Fruit fly (Drosophila melanogaster): ENCODE data around the gene CG32473.

Gene CG32473

DNA sequence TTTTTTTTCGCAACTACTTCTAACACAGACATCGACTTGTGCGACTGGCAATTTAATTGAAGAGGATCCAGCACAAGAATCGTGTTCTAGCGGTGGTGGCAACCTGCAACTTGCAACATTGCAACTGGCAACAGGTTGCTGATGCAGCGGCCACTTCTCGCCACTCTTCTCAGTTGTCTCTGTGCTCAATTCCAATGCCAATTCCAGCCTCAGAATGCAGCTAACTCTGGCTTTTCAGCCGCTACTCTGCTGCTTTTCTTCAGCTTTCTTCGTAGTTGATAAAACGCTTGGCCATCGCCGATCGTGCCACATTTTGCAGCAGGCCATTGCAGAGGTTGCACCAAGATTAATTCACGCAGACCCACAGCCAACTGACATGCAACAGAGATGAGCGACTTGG is 12.1 kb upstream of the CG32473 start, which contains the start of gene Osi22:
Osi22 (plus strand) TSS at position 301 of the 400 bp plus-strand sequence.
- TF ChIP-seq CTCF (optimal IDR thresholded peaks at IDR 0.05) (no peak), CG8478 (optimal IDR thresholded peaks at IDR 0.05) (no peak)

DNA sequence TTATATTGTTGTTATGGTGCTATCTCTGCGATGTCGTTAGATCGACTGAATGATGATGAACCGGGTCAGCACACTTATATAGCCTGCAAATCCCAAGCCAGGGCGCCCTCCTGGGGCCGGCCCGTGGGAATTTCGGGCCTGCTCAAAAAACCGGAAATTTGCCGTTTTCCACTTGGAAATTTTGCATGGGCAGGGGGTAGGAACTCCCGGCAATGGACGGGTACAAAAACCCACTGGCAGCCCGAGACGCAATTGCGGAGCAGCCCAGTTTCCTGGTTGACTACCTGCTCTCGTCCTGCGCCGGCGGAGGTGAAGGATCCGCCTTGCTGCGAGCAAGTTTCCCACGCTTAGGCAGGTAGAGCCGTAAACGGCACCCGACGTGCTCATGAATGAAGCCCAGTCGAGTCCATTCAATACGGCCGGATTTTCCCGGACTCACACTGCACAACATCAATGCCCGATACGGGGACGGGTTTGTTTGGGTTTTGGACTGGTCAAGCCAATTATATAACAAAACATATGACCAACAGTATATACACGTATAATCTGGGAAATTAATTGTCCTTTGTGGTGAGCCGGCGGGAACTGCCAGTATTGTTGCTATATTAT is 9.2 kb upstream of the CG32473 start, which contains the start of gene wntD:
wntD (minus strand) TSS at position 51 of the 609 bp plus-strand sequence.
- TF ChIP-seq CTCF (optimal IDR thresholded peaks at IDR 0.05) (no peak), CG8478 (optimal IDR thresholded peaks at IDR 0.05) (no peak)

- no peak for TF ChIP-seq CG8478 (optimal IDR thresholded peaks at IDR 0.05)
- no peak for TF ChIP-seq CTCF (optimal IDR thresholded peaks at IDR 0.05)
These were observed 8.0 kb upstream of the CG32473 start, which contains the start of gene CG8773 for dm6 chr3R:13294461-13294860. CG8773 (plus strand) TSS chr3R:13294748.

dm6 chr3R:13298114-13298818 is 4.2 kb upstream of the CG32473 start, which contains the start of gene CG8774:
CG8774 (plus strand) TSS chr3R:13298768.
- TF ChIP-seq CG8478 (optimal IDR thresholded peaks at IDR 0.05), result no peak
- TF ChIP-seq CTCF (optimal IDR thresholded peaks at IDR 0.05), result no peak

dm6 chr3R:13303126-13303525 is 678 bp downstream of the CG32473 start, which contains the start of gene CG43208:
CG43208 (plus strand) TSS chr3R:13303426.
- TF ChIP-seq CTCF (optimal IDR thresholded peaks at IDR 0.05) (no peak), CG8478 (optimal IDR thresholded peaks at IDR 0.05) (no peak)

DNA sequence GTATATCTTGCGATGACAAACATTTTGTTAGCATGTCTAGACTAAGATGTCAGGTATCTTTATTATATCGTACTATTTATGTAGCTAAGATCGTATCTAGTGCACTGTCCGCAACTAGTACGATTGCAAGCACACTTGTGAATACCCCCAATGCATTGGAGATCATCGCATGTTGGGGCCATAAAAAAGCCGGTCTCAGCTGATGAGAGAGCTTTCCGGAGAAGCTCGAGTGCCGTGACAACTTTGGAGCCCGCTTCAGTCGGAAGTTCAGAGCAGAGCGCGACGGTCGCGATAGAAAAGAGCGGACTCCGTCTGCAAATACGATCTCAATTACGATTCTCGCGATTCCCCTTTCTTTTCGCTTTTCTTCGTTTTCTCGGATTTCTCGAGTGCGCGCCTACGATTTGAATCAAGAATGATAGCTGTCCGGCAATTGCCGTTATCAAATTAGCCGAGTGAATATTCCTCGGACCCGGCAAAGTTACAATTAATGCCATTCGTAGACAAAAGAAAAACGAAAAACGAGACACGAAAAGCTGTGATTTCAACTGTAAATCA is 2.1 kb downstream of the CG32473 start:
- TF ChIP-seq CG8478 (optimal IDR thresholded peaks at IDR 0.05) (no peak), CTCF (optimal IDR thresholded peaks at IDR 0.05) (no peak)

DNA sequence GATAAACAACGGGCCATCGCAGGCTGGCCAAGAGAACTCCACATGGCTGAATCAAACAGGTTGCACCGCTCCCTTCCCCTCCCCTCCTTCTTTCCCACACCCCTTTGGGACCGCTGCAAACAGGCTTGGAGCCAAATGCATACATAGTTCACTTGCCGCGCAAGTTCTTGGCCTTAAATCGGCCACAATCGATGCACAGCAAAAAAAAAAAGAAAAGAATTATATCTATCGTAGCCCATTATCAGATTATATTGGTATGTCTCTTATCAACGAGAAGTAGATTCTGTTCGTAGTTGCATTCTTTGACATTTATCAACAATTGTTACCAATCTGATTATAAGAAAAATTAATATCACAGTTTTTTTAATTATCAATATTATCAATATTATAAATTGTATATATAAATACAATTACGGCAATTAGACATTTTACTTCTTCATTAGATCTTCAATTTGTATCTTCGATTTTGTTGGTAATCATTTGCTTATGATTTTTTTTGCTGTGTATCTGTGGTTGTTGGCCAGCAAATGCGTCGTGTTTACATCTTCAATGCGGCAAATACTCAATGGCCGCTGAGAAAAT is 3.0 kb downstream of the CG32473 start:
- TF ChIP-seq CG8478 (optimal IDR thresholded peaks at IDR 0.05) (no peak), CTCF (optimal IDR thresholded peaks at IDR 0.05) (no peak)

DNA sequence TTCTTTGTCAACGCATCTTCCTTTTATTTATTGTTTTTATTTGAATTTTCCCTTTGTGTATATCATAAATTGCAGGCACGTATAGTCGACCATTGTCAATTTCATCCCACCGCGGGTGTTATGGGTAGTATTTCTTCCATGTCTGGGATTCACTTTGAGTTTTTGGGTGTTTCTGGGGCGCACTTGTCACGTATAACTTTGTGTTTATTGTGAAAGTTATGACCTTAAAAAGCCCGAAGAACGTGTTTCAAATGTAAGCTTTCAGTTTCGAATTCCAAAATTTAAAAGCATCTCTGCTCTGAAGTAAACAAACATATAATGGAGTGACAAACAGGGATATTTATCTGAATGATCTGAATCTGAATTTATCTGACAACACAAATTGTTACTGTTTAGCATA is 4.1 kb downstream of the CG32473 start:
- no peak for TF ChIP-seq CG8478 (optimal IDR thresholded peaks at IDR 0.05)
- no peak for TF ChIP-seq CTCF (optimal IDR thresholded peaks at IDR 0.05)

DNA sequence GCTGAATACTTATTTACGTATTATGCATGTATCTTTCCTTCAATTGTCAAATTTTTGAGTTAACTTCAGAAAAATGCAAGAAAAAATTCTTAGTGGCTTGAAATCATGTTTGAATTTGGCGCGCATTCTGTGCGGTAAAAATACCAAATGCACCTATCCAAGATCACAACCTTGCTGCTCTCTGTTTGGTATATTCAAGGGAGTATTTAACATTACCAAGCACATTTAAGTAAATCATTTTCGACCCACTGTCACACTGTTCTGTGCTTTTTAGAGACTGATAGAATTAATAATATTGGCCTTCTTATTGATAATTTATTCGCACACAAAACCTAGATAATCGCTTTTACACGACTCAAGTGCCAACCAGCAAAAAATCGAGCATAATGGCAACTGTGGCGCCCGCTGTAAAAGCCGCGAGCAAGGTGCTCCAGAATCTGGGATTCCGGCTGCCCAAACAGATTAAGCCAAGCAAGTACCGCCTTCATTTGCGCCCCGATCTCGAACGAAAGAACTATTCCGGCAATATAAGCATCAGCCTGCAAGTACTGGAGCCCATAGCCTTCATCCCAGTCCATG is 6.8 kb downstream of the CG32473 start:
- TF ChIP-seq CTCF (optimal IDR thresholded peaks at IDR 0.05) (no peak), CG8478 (optimal IDR thresholded peaks at IDR 0.05) (no peak)

DNA sequence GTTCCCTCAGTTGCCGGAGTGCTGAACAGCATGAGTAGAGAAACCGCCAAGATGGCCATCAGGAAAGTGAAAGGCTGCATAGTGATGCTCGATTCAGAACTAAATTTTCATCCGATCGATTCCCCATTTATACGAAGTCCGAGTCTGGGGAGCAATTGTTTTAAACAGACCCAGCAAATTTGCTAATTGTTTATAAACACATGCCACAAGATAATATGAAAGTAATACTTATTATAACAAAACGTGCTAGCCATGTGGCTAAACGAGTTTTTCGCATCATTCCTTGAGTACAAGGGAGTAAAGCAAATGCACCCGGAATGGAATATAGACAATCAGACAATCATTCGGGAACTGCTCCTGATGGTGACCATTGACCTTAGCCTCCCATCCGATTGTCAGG is 10.6 kb downstream of the CG32473 start, which contains the start of gene CG44142:
CG44142 (minus strand) TSS at position 101 of the 400 bp plus-strand sequence.
- TF ChIP-seq CG8478 (optimal IDR thresholded peaks at IDR 0.05) (no peak), CTCF (optimal IDR thresholded peaks at IDR 0.05) (no peak)

DNA sequence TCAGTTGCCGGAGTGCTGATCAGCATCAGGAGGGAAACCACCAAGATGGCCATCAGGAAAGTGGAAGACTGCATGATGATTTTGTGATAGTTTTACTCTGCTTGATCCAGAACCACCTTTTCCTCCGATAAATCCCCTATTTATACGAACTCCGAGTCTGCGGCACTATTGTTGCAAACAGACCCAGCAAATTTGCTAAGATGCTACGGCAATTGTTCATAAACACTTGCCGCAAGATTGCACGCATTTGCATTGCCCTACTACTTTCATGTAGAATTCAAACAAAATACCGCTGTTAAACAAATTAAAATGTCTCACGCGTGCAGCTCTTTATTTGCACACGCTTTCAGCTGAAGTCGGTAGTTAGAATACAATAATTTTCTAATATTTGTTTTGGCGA is 16.7 kb downstream of the CG32473 start, which contains the start of gene CG45080:
CG45080 (minus strand) TSS at position 101 of the 400 bp plus-strand sequence.
- TF ChIP-seq CG8478 (optimal IDR thresholded peaks at IDR 0.05) (no peak), CTCF (optimal IDR thresholded peaks at IDR 0.05) (no peak)

DNA sequence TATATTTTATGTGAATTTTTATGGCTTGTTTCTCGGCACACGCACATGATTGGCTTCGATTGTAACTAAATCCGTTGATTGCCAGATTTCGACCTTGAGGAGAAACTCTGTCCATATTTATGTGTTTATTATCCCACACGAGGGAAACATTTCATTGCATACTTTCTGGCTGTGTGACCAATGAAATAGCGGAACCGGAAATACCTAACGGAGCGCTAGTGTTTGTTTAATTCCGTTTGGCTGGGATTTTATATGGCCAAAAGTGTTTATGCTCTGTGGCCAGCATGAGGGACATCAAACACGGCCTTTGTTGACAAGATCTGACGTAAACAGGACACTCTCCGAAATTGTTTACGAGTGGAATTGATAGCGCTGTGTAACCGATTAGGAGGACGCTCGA is 17.4 kb downstream of the CG32473 start:
- TF ChIP-seq CTCF (optimal IDR thresholded peaks at IDR 0.05) (no peak), CG8478 (optimal IDR thresholded peaks at IDR 0.05) (no peak)

DNA sequence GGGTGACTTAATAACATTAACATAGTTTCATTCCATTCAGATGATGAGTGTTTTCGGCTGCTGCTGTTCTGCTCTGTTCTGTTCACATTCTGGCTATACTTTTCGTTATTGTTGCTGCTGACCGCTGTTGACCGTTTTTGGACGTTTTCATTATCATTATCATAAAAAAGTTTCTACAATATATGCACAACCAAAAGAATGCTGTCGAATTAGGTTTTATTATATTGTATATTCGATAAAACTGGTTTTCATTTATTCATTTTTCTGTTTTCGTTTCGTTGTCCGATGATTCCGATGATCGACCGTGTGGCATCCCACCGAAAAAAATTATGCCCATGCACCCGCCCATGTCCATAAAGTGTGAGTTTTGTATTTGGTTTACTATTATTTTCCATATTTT is 30.6 kb downstream of the CG32473 start:
- TF ChIP-seq CG8478 (optimal IDR thresholded peaks at IDR 0.05) (no peak), CTCF (optimal IDR thresholded peaks at IDR 0.05) (no peak)

- no peak for TF ChIP-seq CTCF (optimal IDR thresholded peaks at IDR 0.05)
- no peak for TF ChIP-seq CG8478 (optimal IDR thresholded peaks at IDR 0.05)
These were observed 31.6 kb downstream of the CG32473 start, which contains the start of gene PK2-R2 for dm6 chr3R:13334007-13334406. PK2-R2 (minus strand) TSS chr3R:13334166.

dm6 chr3R:13338030-13338429 is 35.6 kb downstream of the CG32473 start, which contains the start of gene PK2-R1:
PK2-R1 (plus strand) TSS chr3R:13338330.
- TF ChIP-seq CG8478 (optimal IDR thresholded peaks at IDR 0.05), result no peak
- TF ChIP-seq CTCF (optimal IDR thresholded peaks at IDR 0.05), result no peak
